Worm (Caenorhabditis elegans) whole organism, L2 larva: Measurements from ENCODE around the gene set-11.

Experiments
- C34F6.9 ChIP-seq: fragments of 150-350 bp; optimal IDR thresholded peaks from 2 replicates; lab custom pipeline; 2014; ENCODE audit warnings: missing biosample characterization, missing genetic modification characterization
- F13H6.1 ChIP-seq: sonication (generic microtip); optimal IDR thresholded peaks from 2 replicates; lab custom pipeline; 2016; ENCODE audit warnings: missing genetic modification characterization, missing compliant biosample characterization
- R02D3.7 ChIP-seq: fragments of 150-350 bp; optimal IDR thresholded peaks from 2 replicates; lab custom pipeline; 2014; ENCODE audit warnings: missing biosample characterization, missing genetic modification characterization
- Y55F3AM.14 ChIP-seq: fragments of 200-800 bp; sonication (Bioruptor generic); optimal IDR thresholded peaks from 2 replicates; lab custom pipeline; 2018; ENCODE audit warnings: mild to moderate bottlenecking, missing genetic modification characterization, missing compliant biosample characterization
- alr-1 ChIP-seq: fragments of 150-350 bp; optimal IDR thresholded peaks from 2 replicates; lab custom pipeline; 2014; ENCODE audit warnings: missing biosample characterization, missing genetic modification characterization
- blmp-1 ChIP-seq: sonication (generic microtip); optimal IDR thresholded peaks from 2 replicates; lab custom pipeline; 2017; ENCODE audit warnings: missing genetic modification characterization, mild to moderate bottlenecking, missing compliant biosample characterization, antibody characterized with exemption, moderate library complexity; ENCODE audit not compliant: insufficient read depth
- ceh-16 ChIP-seq: fragments of 150-350 bp; optimal IDR thresholded peaks from 2 replicates; lab custom pipeline; 2014; ENCODE audit warnings: missing biosample characterization, missing genetic modification characterization
- ceh-82 ChIP-seq: fragments of 150-350 bp; optimal IDR thresholded peaks from 2 replicates; lab custom pipeline; 2014; ENCODE audit warnings: missing biosample characterization, missing genetic modification characterization
- dmd-4 ChIP-seq: sonication (generic microtip); optimal IDR thresholded peaks from 2 replicates; lab custom pipeline; 2017; ENCODE audit warnings: missing biosample characterization, missing genetic modification characterization
- egl-27 ChIP-seq: sonication (generic microtip); optimal IDR thresholded peaks from 3 replicates; lab custom pipeline; 2017; ENCODE audit warnings: missing biosample characterization, missing genetic modification reagents, missing genetic modification characterization
- fos-1 ChIP-seq: fragments of 150-350 bp; optimal IDR thresholded peaks from 2 replicates; lab custom pipeline; 2014; ENCODE audit warnings: missing biosample characterization, missing genetic modification characterization
- gmeb-1 ChIP-seq: fragments of 150-350 bp; optimal IDR thresholded peaks from 2 replicates; lab custom pipeline; 2014; ENCODE audit warnings: missing biosample characterization, missing genetic modification characterization
- lin-11 ChIP-seq: fragments of 150-350 bp; sonication (generic microtip); optimal IDR thresholded peaks from 2 replicates; lab custom pipeline; 2014; ENCODE audit warnings: missing biosample characterization, missing genetic modification characterization, inconsistent platforms, mixed read lengths
- lin-39 ChIP-seq: fragments of 150-350 bp; optimal IDR thresholded peaks from 2 replicates; lab custom pipeline; 2014; ENCODE audit warnings: missing biosample characterization, missing genetic modification reagents, missing genetic modification characterization
- lsy-2 ChIP-seq, 2 experiments: fragments of 150-350 bp in 1 of 2; sonication (generic microtip) in 1 of 2; optimal IDR thresholded peaks; 2 replicates each; lab custom pipeline; 2014 to 2017; ENCODE audit warnings: missing biosample characterization in 2 of 2, missing genetic modification characterization in 2 of 2
- mab-5 ChIP-seq: fragments of 150-350 bp; optimal IDR thresholded peaks from 2 replicates; lab custom pipeline; 2014; ENCODE audit warnings: missing biosample characterization, missing genetic modification characterization
- mdl-1 ChIP-seq, 2 experiments: fragments of 150-350 bp in 1 of 2; sonication (generic microtip) in 1 of 2; optimal IDR thresholded peaks; 2 replicates each; lab custom pipeline; 2017; ENCODE audit warnings: missing biosample characterization in 2 of 2, missing genetic modification characterization in 2 of 2
- nhr-10 ChIP-seq: sonication (generic microtip); optimal IDR thresholded peaks from 2 replicates; lab custom pipeline; 2017; ENCODE audit warnings: missing biosample characterization, missing genetic modification characterization
- nhr-129 ChIP-seq: fragments of 150-350 bp; optimal IDR thresholded peaks from 2 replicates; lab custom pipeline; 2014; ENCODE audit warnings: missing biosample characterization, missing genetic modification characterization
- nhr-21 ChIP-seq: fragments of 150-350 bp; optimal IDR thresholded peaks from 2 replicates; lab custom pipeline; 2014; ENCODE audit warnings: missing biosample characterization, missing genetic modification characterization
- nhr-23 ChIP-seq: fragments of 150-350 bp; optimal IDR thresholded peaks from 2 replicates; lab custom pipeline; 2014; ENCODE audit warnings: missing biosample characterization, missing genetic modification reagents, missing genetic modification characterization
- nhr-237 ChIP-seq: fragments of 150-350 bp; optimal IDR thresholded peaks from 2 replicates; lab custom pipeline; 2014; ENCODE audit warnings: missing biosample characterization, missing genetic modification characterization
- nhr-25 ChIP-seq: fragments of 150-350 bp; sonication (generic microtip); optimal IDR thresholded peaks from 3 replicates; lab custom pipeline; 2014; ENCODE audit warnings: missing biosample characterization, missing genetic modification characterization
- nhr-6 ChIP-seq: fragments of 150-350 bp; optimal IDR thresholded peaks from 2 replicates; lab custom pipeline; 2014; ENCODE audit warnings: missing biosample characterization, missing genetic modification characterization
- nhr-77 ChIP-seq: fragments of 150-350 bp; optimal IDR thresholded peaks from 2 replicates; lab custom pipeline; 2014; ENCODE audit warnings: missing biosample characterization, missing genetic modification characterization
- peb-1 ChIP-seq: fragments of 150-350 bp; optimal IDR thresholded peaks from 2 replicates; lab custom pipeline; 2014; ENCODE audit warnings: missing biosample characterization, missing genetic modification characterization
- skn-1 ChIP-seq: sonication (generic microtip); optimal IDR thresholded peaks from 2 replicates; lab custom pipeline; 2017; ENCODE audit warnings: missing biosample characterization, missing genetic modification characterization
- sma-3 ChIP-seq: sonication (generic microtip); optimal IDR thresholded peaks from 2 replicates; lab custom pipeline; 2016; ENCODE audit warnings: missing genetic modification reagents, missing genetic modification characterization, missing compliant biosample characterization
- sma-9 ChIP-seq, 2 experiments: fragments of 150-350 bp in 1 of 2; sonication (generic microtip) in 1 of 2; optimal IDR thresholded peaks; 2 replicates each; lab custom pipeline; 2014 to 2016; ENCODE audit warnings: missing genetic modification characterization in 2 of 2, mild to moderate bottlenecking in 1 of 2, missing biosample characterization in 1 of 2, missing compliant biosample characterization in 1 of 2, missing genetic modification reagents in 1 of 2, moderate library complexity in 1 of 2
- snpc-4 ChIP-seq: fragments of 150-350 bp; optimal IDR thresholded peaks from 2 replicates; lab custom pipeline; 2014; ENCODE audit warnings: missing biosample characterization, missing genetic modification characterization
- unc-39 ChIP-seq: fragments of 150-350 bp; optimal IDR thresholded peaks from 2 replicates; lab custom pipeline; 2014; ENCODE audit warnings: missing biosample characterization, missing genetic modification characterization
- unc-55 ChIP-seq: fragments of 150-350 bp; sonication (generic microtip); optimal IDR thresholded peaks from 3 replicates; lab custom pipeline; 2014; ENCODE audit warnings: missing biosample characterization, missing genetic modification reagents, missing genetic modification characterization
- unc-62 ChIP-seq: fragments of 150-350 bp; optimal IDR thresholded peaks from 2 replicates; lab custom pipeline; 2014; ENCODE audit warnings: missing biosample characterization, missing genetic modification reagents, missing genetic modification characterization
- ztf-11 ChIP-seq: sonication (generic microtip); optimal IDR thresholded peaks from 2 replicates; lab custom pipeline; 2017; ENCODE audit warnings: missing biosample characterization, missing genetic modification characterization
- ztf-4 ChIP-seq: fragments of 150-350 bp; optimal IDR thresholded peaks from 2 replicates; lab custom pipeline; 2014; ENCODE audit warnings: missing biosample characterization, missing genetic modification characterization

set-11 gene

DNA sequence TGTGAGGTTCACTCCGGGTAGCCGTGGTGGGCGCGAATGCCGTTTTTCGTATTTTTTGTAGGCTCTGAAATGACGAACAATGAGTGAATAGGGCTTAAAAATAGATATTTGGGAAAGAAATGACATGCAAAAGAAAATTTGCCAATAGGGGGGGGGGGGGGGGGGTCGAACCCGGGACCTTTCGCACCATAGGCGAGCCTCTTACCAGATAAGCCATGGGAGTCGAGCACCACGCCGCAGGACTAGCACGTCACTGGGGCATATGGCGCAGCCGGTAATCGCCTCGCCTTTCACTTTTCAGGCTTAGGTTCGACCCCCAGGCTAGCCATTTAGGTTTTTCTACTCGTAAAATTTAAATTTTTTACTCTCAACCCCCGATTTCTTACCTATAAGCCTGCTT lies 26.8 kb upstream of the set-11 start:
- no peak for TF ChIP-seq nhr-23
- TF ChIP-seq alr-1 = no peak
- no peak for TF ChIP-seq nhr-237 (tag; lab: Kevin White, UChicago)
- TF ChIP-seq nhr-6 (tag; lab: Kevin White, UChicago) = no peak
- no peak for TF ChIP-seq R02D3.7 (tag; lab: Kevin White, UChicago)
- TF ChIP-seq unc-55 (GFP tag; lab: Kevin White, UChicago) = no peak
- no peak for TF ChIP-seq nhr-77 (tag; lab: Kevin White, UChicago)
- no peak for TF ChIP-seq fos-1 (tag; lab: Kevin White, UChicago)
- no peak for TF ChIP-seq egl-27 (tag; lab: Kevin White, UChicago)
- no peak for TF ChIP-seq nhr-21 (tag; lab: Kevin White, UChicago)
- no peak for TF ChIP-seq unc-62 (GFP tag; lab: Kevin White, UChicago)
- no peak for TF ChIP-seq F13H6.1
- no peak for TF ChIP-seq ztf-11 (tag; lab: Kevin White, UChicago)

ce11 chrII:2717335-2717734 lies 25.0 kb upstream of the set-11 start, which contains the start of gene T05A8.3:
Gene T05A8.3, minus strand, starts transcription at chrII:2717435.
- TF ChIP-seq R02D3.7 (tag; lab: Kevin White, UChicago) = no peak

- TF ChIP-seq nhr-25 (tag; lab: Kevin White, UChicago) = no peak
- TF ChIP-seq mab-5 (tag; lab: Kevin White, UChicago) = no peak
- no peak for TF ChIP-seq lin-39
- no peak for TF ChIP-seq dmd-4 (tag; lab: Kevin White, UChicago)
- TF ChIP-seq ztf-11 (tag; lab: Kevin White, UChicago) = no peak
- TF ChIP-seq nhr-10 (tag; lab: Kevin White, UChicago) = no peak
- no peak for TF ChIP-seq alr-1
- no peak for TF ChIP-seq sma-3 (GFP tag; lab: Kevin White, UChicago)
- TF ChIP-seq ceh-16 = no peak
- TF ChIP-seq nhr-6 (tag; lab: Kevin White, UChicago) = no peak
- TF ChIP-seq sma-9 (GFP tag; optimal IDR thresholded peaks at IDR 0.05; lab: Kevin White, UChicago) = no peak
- TF ChIP-seq sma-9 (tag; optimal IDR thresholded peaks at IDR 0.05; lab: Kevin White, UChicago) = no peak
- TF ChIP-seq lsy-2 (tag; optimal IDR thresholded peaks at IDR 0.05; lab: Kevin White, UChicago) = no peak
- no peak for TF ChIP-seq nhr-77 (tag; lab: Kevin White, UChicago)
- no peak for TF ChIP-seq snpc-4 (tag; lab: Kevin White, UChicago)
- TF ChIP-seq, all 48 proteins: peak for 0
These were observed 18.5 kb upstream of the set-11 start, which contains the start of gene T05A8.2 for ce11 chrII:2710919-2711318. Gene T05A8.2, minus strand, starts transcription at chrII:2711019.

- TF ChIP-seq ztf-4 = no peak
- TF ChIP-seq nhr-237 (tag; lab: Kevin White, UChicago) = no peak
- TF ChIP-seq lin-39 = no peak
- no peak for TF ChIP-seq nhr-23
- no peak for TF ChIP-seq egl-27 (tag; lab: Kevin White, UChicago)
- no peak for TF ChIP-seq alr-1
- no peak for TF ChIP-seq lin-11 (tag; lab: Kevin White, UChicago)
- no peak for TF ChIP-seq nhr-10 (tag; lab: Kevin White, UChicago)
- no peak for TF ChIP-seq unc-39 (tag; lab: Kevin White, UChicago)
- no peak for TF ChIP-seq nhr-6 (tag; lab: Kevin White, UChicago)
- TF ChIP-seq mab-5 (tag; lab: Kevin White, UChicago) = no peak
- no peak for TF ChIP-seq Y55F3AM.14
- no peak for TF ChIP-seq nhr-21 (tag; lab: Kevin White, UChicago)
- no peak for TF ChIP-seq ztf-11 (tag; lab: Kevin White, UChicago)
- no peak for TF ChIP-seq lsy-2 (tag; optimal IDR thresholded peaks at IDR 0.05; lab: Kevin White, UChicago)
- no peak for TF ChIP-seq sma-3 (GFP tag; lab: Kevin White, UChicago)
- no peak for TF ChIP-seq skn-1 (tag; lab: Kevin White, UChicago)
- TF ChIP-seq sma-9 (GFP tag; optimal IDR thresholded peaks at IDR 0.05; lab: Kevin White, UChicago) = no peak
- TF ChIP-seq sma-9 (tag; optimal IDR thresholded peaks at IDR 0.05; lab: Kevin White, UChicago) = no peak
- TF ChIP-seq ceh-82 (tag; lab: Kevin White, UChicago) = no peak
- no peak for TF ChIP-seq snpc-4 (tag; lab: Kevin White, UChicago)
These were observed 17.6 kb upstream of the set-11 start, which contains the start of gene T05A8.1 for ce11 chrII:2709942-2710341. Gene T05A8.1, minus strand, starts transcription at chrII:2710042.

DNA sequence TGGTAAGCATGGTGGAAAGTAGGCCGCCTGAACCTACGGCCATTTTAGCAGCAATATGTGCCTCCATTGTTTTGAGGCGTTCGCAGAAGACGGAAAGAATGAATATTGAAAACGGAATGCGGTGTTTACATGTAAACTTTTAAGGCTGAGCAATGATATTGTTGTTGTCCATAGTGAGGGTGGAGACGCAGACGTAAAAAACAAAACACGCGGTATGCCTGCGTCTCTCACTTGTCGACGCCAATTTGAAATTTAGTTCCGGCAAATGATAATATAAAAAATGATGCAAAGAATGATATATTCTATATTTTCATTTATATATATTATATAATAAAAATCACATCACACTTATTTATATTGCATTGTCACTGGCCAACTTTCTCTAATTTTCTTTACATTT lies 15.5 kb upstream of the set-11 start, which contains the start of gene Y47G7B.2:
Gene Y47G7B.2 (minus strand): TSS at position 143 of the 400 bp plus-strand sequence.
- no peak for TF ChIP-seq mdl-1 (tag; optimal IDR thresholded peaks at IDR 0.05; lab: Kevin White, UChicago)
- TF ChIP-seq gmeb-1 (tag; lab: Kevin White, UChicago) = no peak
- TF ChIP-seq ztf-11 (tag; lab: Kevin White, UChicago) = no peak
- peak; percentile 45 for TF ChIP-seq nhr-129 (tag; lab: Kevin White, UChicago)
- peak; percentile 48 for TF ChIP-seq unc-55 (GFP tag; lab: Kevin White, UChicago)
- TF ChIP-seq fos-1 (tag; lab: Kevin White, UChicago) = no peak
- TF ChIP-seq mab-5 (tag; lab: Kevin White, UChicago) = no peak
- TF ChIP-seq sma-9 (GFP tag; optimal IDR thresholded peaks at IDR 0.05; lab: Kevin White, UChicago) = peak; percentile 37
- TF ChIP-seq sma-9 (tag; optimal IDR thresholded peaks at IDR 0.05; lab: Kevin White, UChicago) = no peak
- TF ChIP-seq lin-11 (tag; lab: Kevin White, UChicago) = no peak
- no peak for TF ChIP-seq blmp-1 (tag; lab: Kevin White, UChicago)
- TF ChIP-seq peb-1 (tag; lab: Kevin White, UChicago) = no peak
- TF ChIP-seq snpc-4 (tag; lab: Kevin White, UChicago) = no peak
- no peak for TF ChIP-seq dmd-4 (tag; lab: Kevin White, UChicago)
- peak; percentile 13 for TF ChIP-seq C34F6.9
- no peak for TF ChIP-seq Y55F3AM.14
